Fruit fly (Drosophila melanogaster): ENCODE measurements around the gene CG5191.

dm6 chr3R:20556281-20557113 is 4.2 kb upstream of the CG5191 start:
- peak; percentile 91 for TF ChIP-seq CG33017 (tag; optimal IDR thresholded peaks at IDR 0.05)
- peak; percentile 25 for TF ChIP-seq ovo (GFP tag; optimal IDR thresholded peaks at IDR 0.05)
- TF ChIP-seq cic (GFP tag; optimal IDR thresholded peaks at IDR 0.05), result peak; percentile 90

Data from whole organism, adult.